Worm (Caenorhabditis elegans): Measurements from ENCODE around the gene vab-19.

Gene vab-19

ce11 chrII:2488386-2488785 is 45.3 kb downstream of the vab-19 start, which contains the start of gene F53G2.1:
TSS of gene F53G2.1 (plus strand) at chrII:2488686.
- TF ChIP-seq Y22D7AL.16 (tag; optimal IDR thresholded peaks at IDR 0.05) (no peak), fkh-10 (GFP tag; optimal IDR thresholded peaks at IDR 0.05) (no peak), ama-1 (optimal IDR thresholded peaks at IDR 0.05) (no peak)

All from whole organism, late embryonic.